Worm (Caenorhabditis elegans) whole organism, L1 larva: ENCODE results near the gene srd-11.

Experiments
- ama-1 ChIP-seq: fragments of 150-350 bp; optimal IDR thresholded peaks from 2 replicates; lab custom pipeline; 2014
- dpl-1 ChIP-seq, 3 experiments: fragments of 150-350 bp in 2 of 3; sonication (generic microtip) in 1 of 3; optimal IDR thresholded peaks; 2 replicates each; lab custom pipeline; 2014 to 2017; ENCODE audit warnings: missing biosample characterization in 3 of 3, missing genetic modification characterization in 3 of 3, missing genetic modification reagents in 3 of 3
- efl-3 ChIP-seq: fragments of 200-800 bp; sonication (Bioruptor generic); optimal IDR thresholded peaks from 2 replicates; lab custom pipeline; 2018; ENCODE audit warnings: mild to moderate bottlenecking, missing genetic modification characterization, missing compliant biosample characterization
- lsy-2 ChIP-seq, 2 experiments: fragments of 150-350 bp; optimal IDR thresholded peaks; 2 replicates each; lab custom pipeline; 2014; ENCODE audit warnings: missing biosample characterization in 2 of 2, missing genetic modification characterization in 2 of 2
- nhr-237 ChIP-seq: fragments of 150-350 bp; optimal IDR thresholded peaks from 2 replicates; lab custom pipeline; 2014; ENCODE audit warnings: missing biosample characterization, missing genetic modification characterization
- nhr-76 ChIP-seq: sonication (generic microtip); optimal IDR thresholded peaks from 2 replicates; lab custom pipeline; 2017; ENCODE audit warnings: missing biosample characterization, missing genetic modification characterization
- pqm-1 ChIP-seq: sonication (generic microtip); optimal IDR thresholded peaks from 3 replicates; lab custom pipeline; 2017; ENCODE audit warnings: missing biosample characterization, missing genetic modification characterization
- tbx-2 ChIP-seq: sonication (generic microtip); optimal IDR thresholded peaks from 2 replicates; lab custom pipeline; 2016; ENCODE audit warnings: missing genetic modification characterization, missing compliant biosample characterization
- zag-1 ChIP-seq: fragments of 150-350 bp; optimal IDR thresholded peaks from 2 replicates; lab custom pipeline; 2014; ENCODE audit warnings: missing biosample characterization, missing genetic modification characterization
- ztf-4 ChIP-seq: fragments of 150-350 bp; optimal IDR thresholded peaks from 2 replicates; lab custom pipeline; 2014; ENCODE audit warnings: missing biosample characterization, missing genetic modification characterization

DNA sequence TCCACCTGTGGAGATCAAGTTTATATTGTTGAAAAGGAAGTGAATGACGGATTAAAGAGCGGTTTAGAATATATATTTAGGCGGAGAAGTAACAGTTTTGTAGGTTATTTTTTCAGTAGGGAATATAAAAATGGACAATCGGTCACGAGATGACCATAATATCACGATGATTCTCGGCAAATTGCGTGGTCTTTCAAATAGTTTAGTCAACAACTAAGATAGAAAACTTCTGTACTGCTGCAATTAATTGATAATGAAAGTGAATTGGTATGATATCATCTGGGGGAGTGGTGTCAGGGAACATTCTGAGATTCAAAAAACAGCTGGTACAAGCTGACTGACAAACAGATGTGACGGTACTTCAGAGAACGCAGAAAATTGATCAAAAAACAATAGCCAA is 11.2 kb downstream of the srd-11 start:
- TF ChIP-seq zag-1 (no peak), nhr-76 (no peak), tbx-2 (tag; lab: Kevin White, UChicago) (peak; percentile 33), dpl-1 (GFP tag; optimal IDR thresholded peaks at IDR 0.05; lab: Kevin White, UChicago) (no peak), lsy-2 (tag; optimal IDR thresholded peaks at IDR 0.05; lab: Kevin White, UChicago) (no peak), efl-3 (GFP tag; lab: Kevin White, UChicago) (no peak), ama-1 (lab: Kevin White, UChicago) (no peak), nhr-237 (tag; lab: Kevin White, UChicago) (no peak), pqm-1 (tag; lab: Kevin White, UChicago) (no peak), ztf-4 (tag; lab: Kevin White, UChicago) (no peak)
